Worm (Caenorhabditis elegans) whole organism, young adult: ENCODE measurements around the gene exos-4.1.

ENCODE experiments used
- D2030.7 ChIP-seq: fragments of 200-800 bp; sonication (Bioruptor generic); IDR thresholded peaks from 2 replicates; pipeline ENCODE4 v1.3.6; 2022; ENCODE audit warnings: missing genetic modification reagents, missing genetic modification characterization, missing compliant biosample characterization
- F37B4.10 ChIP-seq: fragments of 200-800 bp; sonication (Bioruptor generic); IDR thresholded peaks from 2 replicates; pipeline ENCODE4 v1.3.6; 2022; ENCODE audit warnings: missing genetic modification characterization, missing compliant biosample characterization
- F57A8.1 ChIP-seq: fragments of 200-800 bp; sonication (Bioruptor generic); optimal IDR thresholded peaks from 2 replicates; lab custom pipeline; 2018; ENCODE audit warnings: mild to moderate bottlenecking, missing genetic modification characterization, moderate library complexity, missing compliant biosample characterization
- Y56A3A.18 ChIP-seq: fragments of 200-800 bp; sonication (Bioruptor generic); IDR thresholded peaks from 2 replicates; pipeline ENCODE4 v1.3.6; 2022; ENCODE audit warnings: missing genetic modification reagents, missing genetic modification characterization, missing compliant biosample characterization
- Y67H2A.10 ChIP-seq: fragments of 200-800 bp; sonication (Bioruptor generic); conservative IDR thresholded peaks from 2 replicates; pipeline ENCODE4 v1.3.6; 2022; ENCODE audit warnings: missing genetic modification reagents, missing genetic modification characterization, missing compliant biosample characterization
- Y95B8A.8 ChIP-seq: fragments of 200-800 bp; sonication (Bioruptor generic); IDR thresholded peaks from 2 replicates; pipeline ENCODE4 v1.3.6; 2022; ENCODE audit warnings: missing genetic modification reagents, missing genetic modification characterization, missing compliant biosample characterization
- athp-1 ChIP-seq: sonication (generic microtip); optimal IDR thresholded peaks from 2 replicates; lab custom pipeline; 2017; ENCODE audit warnings: mild to moderate bottlenecking, missing genetic modification characterization, missing compliant biosample characterization
- attf-6 ChIP-seq: fragments of 200-800 bp; sonication (Bioruptor generic); IDR thresholded peaks from 2 replicates; pipeline ENCODE4 v1.3.6; 2022; ENCODE audit warnings: missing genetic modification reagents, missing genetic modification characterization, missing compliant biosample characterization
- bed-1 ChIP-seq: fragments of 200-800 bp; sonication (Bioruptor generic); IDR thresholded peaks from 2 replicates; pipeline ENCODE4 v1.3.6; 2022; ENCODE audit warnings: missing genetic modification reagents, missing genetic modification characterization, missing compliant biosample characterization
- bed-2 ChIP-seq: fragments of 200-800 bp; sonication (Bioruptor generic); IDR thresholded peaks from 2 replicates; pipeline ENCODE4 v1.3.6; 2022; ENCODE audit warnings: missing genetic modification reagents, missing genetic modification characterization, missing compliant biosample characterization
- ceh-100 ChIP-seq: fragments of 200-800 bp; sonication (Bioruptor generic); IDR thresholded peaks from 2 replicates; pipeline ENCODE4 v1.3.6; 2022; ENCODE audit warnings: missing genetic modification reagents, missing genetic modification characterization, missing compliant biosample characterization
- ceh-40 ChIP-seq: fragments of 200-800 bp; sonication (Bioruptor generic); IDR thresholded peaks from 2 replicates; pipeline ENCODE4 v1.3.6; 2022; ENCODE audit warnings: missing genetic modification characterization, missing compliant biosample characterization
- ceh-91 ChIP-seq: fragments of 200-800 bp; sonication (Bioruptor generic); IDR thresholded peaks from 2 replicates; pipeline ENCODE4 v1.3.6; 2022; ENCODE audit warnings: missing genetic modification reagents, missing genetic modification characterization, missing compliant biosample characterization
- die-1 ChIP-seq: sonication (generic microtip); optimal IDR thresholded peaks from 2 replicates; lab custom pipeline; 2016; ENCODE audit warnings: missing genotype, mild to moderate bottlenecking, missing genetic modification characterization, missing compliant biosample characterization
- dox-1 ChIP-seq: fragments of 200-800 bp; sonication (Bioruptor generic); IDR thresholded peaks from 2 replicates; pipeline ENCODE4 v1.3.6; 2022; ENCODE audit warnings: missing genetic modification reagents, missing genetic modification characterization, missing compliant biosample characterization
- dpff-1 ChIP-seq: sonication (generic microtip); optimal IDR thresholded peaks from 2 replicates; lab custom pipeline; 2017; ENCODE audit warnings: mild to moderate bottlenecking, missing genetic modification characterization, missing compliant biosample characterization
- efl-1 ChIP-seq: fragments of 150-350 bp; optimal IDR thresholded peaks from 2 replicates; lab custom pipeline; 2014; ENCODE audit warnings: missing biosample characterization, missing genetic modification reagents, missing genetic modification characterization
- egrh-3 ChIP-seq: fragments of 200-800 bp; sonication (Bioruptor generic); IDR thresholded peaks from 2 replicates; pipeline ENCODE4 v1.3.6; 2022; ENCODE audit warnings: missing genetic modification reagents, missing genetic modification characterization, missing compliant biosample characterization
- ekl-4 ChIP-seq: fragments of 200-800 bp; sonication (Bioruptor generic); IDR thresholded peaks from 2 replicates; pipeline ENCODE4 v1.3.6; 2022; ENCODE audit warnings: missing genetic modification reagents, missing genetic modification characterization, missing compliant biosample characterization
- let-526 ChIP-seq: fragments of 200-800 bp; sonication (Bioruptor generic); IDR thresholded peaks from 2 replicates; pipeline ENCODE4 v1.3.6; 2022; ENCODE audit warnings: missing genetic modification reagents, missing genetic modification characterization, missing compliant biosample characterization
- lin-26 ChIP-seq: fragments of 200-800 bp; sonication (Bioruptor generic); IDR thresholded peaks from 2 replicates; pipeline ENCODE4 v1.3.6; 2022; ENCODE audit warnings: missing genetic modification reagents, missing genetic modification characterization, missing compliant biosample characterization
- lin-40 ChIP-seq: sonication (generic microtip); optimal IDR thresholded peaks from 2 replicates; lab custom pipeline; 2016; ENCODE audit warnings: missing genetic modification characterization, mild to moderate bottlenecking, missing compliant biosample characterization, missing genotype, missing genetic modification reagents
- madf-3 ChIP-seq: fragments of 200-800 bp; sonication (Bioruptor generic); IDR thresholded peaks from 2 replicates; pipeline ENCODE4 v1.3.6; 2022; ENCODE audit warnings: missing genetic modification reagents, missing genetic modification characterization, missing compliant biosample characterization
- madf-8 ChIP-seq: fragments of 200-800 bp; sonication (Bioruptor generic); conservative IDR thresholded peaks from 2 replicates; pipeline ENCODE4 v1.3.6; 2022; ENCODE audit warnings: missing genetic modification reagents, missing genetic modification characterization, missing compliant biosample characterization
- mcd-1 ChIP-seq: fragments of 200-800 bp; sonication (Bioruptor generic); IDR thresholded peaks from 2 replicates; pipeline ENCODE4 v1.3.6; 2022; ENCODE audit warnings: missing genetic modification reagents, missing genetic modification characterization, missing compliant biosample characterization
- mel-28 ChIP-seq: sonication (generic microtip); optimal IDR thresholded peaks from 2 replicates; lab custom pipeline; 2016; ENCODE audit warnings: borderline replicate concordance, mild to moderate bottlenecking, missing genetic modification characterization, missing compliant biosample characterization
- nfya-2 ChIP-seq: fragments of 200-800 bp; sonication (Bioruptor generic); IDR thresholded peaks from 2 replicates; pipeline ENCODE4 v1.3.6; 2022; ENCODE audit warnings: missing genetic modification reagents, missing genetic modification characterization, missing compliant biosample characterization
- nfyb-1 ChIP-seq: fragments of 200-800 bp; sonication (Bioruptor generic); IDR thresholded peaks from 2 replicates; pipeline ENCODE4 v1.3.6; 2022; ENCODE audit warnings: missing genetic modification reagents, missing genetic modification characterization, missing compliant biosample characterization
- nhr-179 ChIP-seq: sonication (generic microtip); optimal IDR thresholded peaks from 2 replicates; lab custom pipeline; 2016; ENCODE audit warnings: mild to moderate bottlenecking, missing genetic modification characterization, missing compliant biosample characterization
- rcor-1 ChIP-seq: fragments of 200-800 bp; sonication (Bioruptor generic); IDR thresholded peaks from 2 replicates; pipeline ENCODE4 v1.3.6; 2022; ENCODE audit warnings: missing genetic modification reagents, missing genetic modification characterization, missing compliant biosample characterization
- sdz-38 ChIP-seq: sonication (generic microtip); optimal IDR thresholded peaks from 2 replicates; lab custom pipeline; 2016; ENCODE audit warnings: missing genotype, missing genetic modification characterization, missing compliant biosample characterization
- snpc-1.1 ChIP-seq: sonication (generic microtip); optimal IDR thresholded peaks from 2 replicates; lab custom pipeline; 2017; ENCODE audit warnings: missing genetic modification characterization, mild to moderate bottlenecking, missing compliant biosample characterization, antibody characterized with exemption, moderate library complexity, missing genotype, missing genetic modification reagents; ENCODE audit not compliant: insufficient read depth
- snpc-3.4 ChIP-seq: sonication (generic microtip); optimal IDR thresholded peaks from 2 replicates; lab custom pipeline; 2017; ENCODE audit warnings: missing genetic modification characterization, mild to moderate bottlenecking, missing compliant biosample characterization, antibody characterized with exemption, moderate library complexity, missing genotype, missing genetic modification reagents
- tbp1 ChIP-seq: fragments of 200-800 bp; sonication (Bioruptor generic); optimal IDR thresholded peaks from 2 replicates; lab custom pipeline; 2018; ENCODE audit warnings: mild to moderate bottlenecking, missing genetic modification characterization, missing compliant biosample characterization
- tlf-1 ChIP-seq: fragments of 200-800 bp; sonication (Bioruptor generic); optimal IDR thresholded peaks from 2 replicates; lab custom pipeline; 2018; ENCODE audit warnings: mild to moderate bottlenecking, missing genetic modification characterization, missing compliant biosample characterization
- xnd-1 ChIP-seq: sonication (generic microtip); optimal IDR thresholded peaks from 2 replicates; lab custom pipeline; 2016; ENCODE audit warnings: missing genotype, missing genetic modification reagents, missing genetic modification characterization, missing compliant biosample characterization
- ztf-26 ChIP-seq: sonication (generic microtip); optimal IDR thresholded peaks from 2 replicates; lab custom pipeline; 2017; ENCODE audit warnings: missing genetic modification characterization, missing compliant biosample characterization
- ztf-3 ChIP-seq: fragments of 200-800 bp; sonication (Bioruptor generic); optimal IDR thresholded peaks from 2 replicates; lab custom pipeline; 2018; ENCODE audit warnings: mild to moderate bottlenecking, missing genetic modification characterization, missing compliant biosample characterization

exos-4.1 gene

DNA sequence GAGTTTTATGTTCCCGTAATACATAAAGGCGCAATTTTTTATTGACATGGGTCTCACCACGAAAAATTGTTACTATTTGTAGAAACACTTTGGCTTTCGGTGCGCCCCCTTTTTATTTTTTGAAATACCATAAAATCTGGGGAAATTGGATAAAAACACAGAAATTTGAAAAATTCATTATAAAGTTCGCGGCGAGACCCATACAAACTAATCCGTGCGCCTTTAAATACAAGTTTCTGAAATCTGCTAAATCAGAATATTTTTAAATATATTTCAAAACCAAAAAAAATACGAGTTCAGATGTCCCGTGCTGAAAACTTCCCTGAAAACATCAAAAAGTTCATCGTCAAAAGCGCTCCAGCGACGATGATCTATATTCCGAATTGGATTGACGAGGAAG lies 8.6 kb downstream of the exos-4.1 start, which contains the start of gene B0564.2:
Gene B0564.2, plus strand, starts transcription at position 301 of the 400 bp plus-strand sequence.
- no peak for TF ChIP-seq attf-6 (GFP tag; lab: Robert Waterston, UW)
- no peak for TF ChIP-seq snpc-3.4 (tag; lab: Kevin White, UChicago)
- TF ChIP-seq ceh-40 = no peak
- no peak for TF ChIP-seq Y56A3A.18
- TF ChIP-seq ceh-100 (GFP tag; lab: Robert Waterston, UW) = no peak
- no peak for TF ChIP-seq nfya-2 (GFP tag; lab: Robert Waterston, UW)

DNA sequence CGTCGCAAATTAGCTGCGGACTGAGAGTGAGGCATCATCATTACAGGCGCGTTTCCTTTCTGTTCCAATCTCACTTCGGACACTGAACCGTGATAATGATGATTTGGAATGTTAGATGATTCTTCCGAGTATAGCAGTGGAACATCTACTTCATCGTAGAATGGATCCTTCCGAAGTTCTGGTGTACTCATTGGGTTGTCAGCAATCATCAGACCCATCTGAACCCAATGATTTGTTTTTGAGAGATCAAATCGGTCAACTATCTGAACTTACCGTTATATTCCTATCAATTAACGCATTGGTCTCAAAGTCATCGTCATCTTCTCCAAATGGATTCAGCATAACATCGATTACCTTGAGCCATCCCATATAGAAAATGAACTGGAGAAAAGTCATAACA lies 9.6 kb downstream of the exos-4.1 start:
- TF ChIP-seq let-526 (no peak), Y67H2A.10 (GFP tag; lab: Robert Waterston, UW) (no peak), bed-2 (no peak), dpff-1 (tag; lab: Kevin White, UChicago) (no peak), ceh-91 (GFP tag; lab: Robert Waterston, UW) (no peak), nhr-179 (tag; lab: Kevin White, UChicago) (no peak), rcor-1 (GFP tag; lab: Robert Waterston, UW) (no peak), ztf-3 (GFP tag; lab: Kevin White, UChicago) (no peak), madf-8 (GFP tag; lab: Robert Waterston, UW) (no peak), snpc-1.1 (tag; lab: Kevin White, UChicago) (no peak), tbp1 (GFP tag; lab: Kevin White, UChicago) (no peak), egrh-3 (no peak), mel-28 (no peak), Y95B8A.8 (GFP tag; lab: Robert Waterston, UW) (no peak), sdz-38 (no peak), ztf-26 (no peak), mcd-1 (GFP tag; lab: Robert Waterston, UW) (no peak), D2030.7 (GFP tag; lab: Robert Waterston, UW) (no peak), nfyb-1 (GFP tag; lab: Robert Waterston, UW) (no peak)

DNA sequence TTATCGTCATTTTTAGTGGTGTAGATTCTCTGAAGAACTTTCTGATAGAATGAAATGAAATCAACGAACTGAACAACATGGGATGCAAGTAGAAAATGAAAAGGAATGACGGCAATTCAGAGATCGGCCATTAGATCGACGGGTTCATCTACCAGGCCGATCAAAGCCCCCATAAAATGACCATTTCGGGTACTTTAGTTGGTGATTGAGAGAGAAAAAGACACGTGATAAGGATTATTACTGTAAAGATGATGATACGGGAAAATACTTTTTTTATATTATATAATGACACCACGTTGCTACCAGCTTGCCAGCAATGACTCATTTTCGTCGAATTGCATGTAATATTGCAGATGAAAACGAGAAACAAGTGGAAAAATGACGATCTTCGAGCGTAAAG lies 11.0 kb downstream of the exos-4.1 start, which contains the start of gene best-1:
Gene best-1, minus strand, starts transcription at position 29 of the 400 bp plus-strand sequence.
- no peak for TF ChIP-seq die-1
- no peak for TF ChIP-seq ekl-4
- TF ChIP-seq lin-40 = peak; percentile 24
- TF ChIP-seq dox-1 (GFP tag; lab: Robert Waterston, UW) = no peak

DNA sequence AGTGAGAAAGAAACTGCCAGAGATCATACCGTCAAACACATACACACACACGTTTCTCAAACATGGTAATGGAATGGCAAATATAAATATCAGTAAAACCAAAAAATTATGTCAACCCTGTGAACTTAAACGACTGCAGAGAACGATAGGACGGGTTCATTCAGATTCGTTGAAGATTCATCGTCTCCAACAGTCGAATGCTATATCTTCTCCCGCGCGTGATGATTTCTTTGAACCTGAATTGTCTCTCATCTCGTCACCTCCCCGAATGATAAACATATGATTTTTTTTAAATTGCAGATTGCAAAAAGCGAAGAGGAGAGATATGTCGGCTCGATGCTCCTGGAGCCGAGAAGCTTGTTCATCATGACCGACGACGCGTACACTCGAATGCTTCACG lies 12.1 kb downstream of the exos-4.1 start:
- TF ChIP-seq tlf-1 (GFP tag; lab: Kevin White, UChicago) (no peak), F37B4.10 (GFP tag; lab: Robert Waterston, UW) (no peak), Y56A3A.18 (no peak), egrh-3 (no peak), F57A8.1 (GFP tag; lab: Kevin White, UChicago) (no peak), madf-3 (no peak), bed-1 (no peak), efl-1 (GFP tag; lab: Kevin White, UChicago) (no peak), xnd-1 (tag; lab: Kevin White, UChicago) (no peak), lin-26 (GFP tag; lab: Robert Waterston, UW) (no peak), athp-1 (tag; lab: Kevin White, UChicago) (no peak), mcd-1 (GFP tag; lab: Robert Waterston, UW) (no peak)
